Worm (Caenorhabditis elegans): Measurements from ENCODE around the gene C15H7.3.

C15H7.3 gene

ce11 chrIII:9600645-9601044 lies 51.1 kb downstream of the C15H7.3 start, which contains the start of gene F58A4.2:
Gene F58A4.2 (minus strand): TSS chrIII:9600745.
- TF ChIP-seq ham-2 (GFP tag; optimal IDR thresholded peaks at IDR 0.05) (no peak), mls-2 (tag; optimal IDR thresholded peaks at IDR 0.05) (no peak), mep-1 (tag; optimal IDR thresholded peaks at IDR 0.05) (no peak), blmp-1 (tag; optimal IDR thresholded peaks at IDR 0.05) (no peak), mab-5 (tag; optimal IDR thresholded peaks at IDR 0.05) (no peak)
